Worm (Caenorhabditis elegans) whole organism, young adult: ENCODE data around the gene M7.12.
A peak's percentile ranks its signal among the peaks of the same experiment; 100 is the strongest.

Experiments used
- B0035.1 ChIP-seq: sonication (generic microtip); optimal IDR thresholded peaks from 2 replicates; lab custom pipeline; 2016; ENCODE audit warnings: missing genetic modification characterization, mild to moderate bottlenecking, missing compliant biosample characterization, missing genotype, missing genetic modification reagents
- B0261.1 ChIP-seq: sonication (generic microtip); optimal IDR thresholded peaks from 2 replicates; lab custom pipeline; 2016; ENCODE audit warnings: mild to moderate bottlenecking, missing genetic modification characterization, moderate library complexity, missing compliant biosample characterization
- B0336.3 ChIP-seq: fragments of 200-800 bp; sonication (Bioruptor generic); IDR thresholded peaks from 2 replicates; pipeline ENCODE4 v1.3.6; 2022; ENCODE audit warnings: missing genetic modification characterization, missing compliant biosample characterization
- F39B2.1 ChIP-seq: fragments of 200-800 bp; sonication (Bioruptor generic); IDR thresholded peaks from 2 replicates; pipeline ENCODE4 v1.3.6; 2022; ENCODE audit warnings: missing genetic modification reagents, missing genetic modification characterization, missing compliant biosample characterization
- K12H6.12 ChIP-seq: fragments of 200-800 bp; sonication (Bioruptor generic); optimal IDR thresholded peaks from 2 replicates; lab custom pipeline; 2018; ENCODE audit warnings: mild to moderate bottlenecking, missing genetic modification characterization, missing compliant biosample characterization
- Y53G8AR.9 ChIP-seq: fragments of 200-800 bp; sonication (Bioruptor generic); conservative IDR thresholded peaks from 2 replicates; pipeline ENCODE4 v1.3.6; 2022; ENCODE audit warnings: missing genetic modification reagents, missing genetic modification characterization, missing compliant biosample characterization
- Y67H2A.10 ChIP-seq: fragments of 200-800 bp; sonication (Bioruptor generic); conservative IDR thresholded peaks from 2 replicates; pipeline ENCODE4 v1.3.6; 2022; ENCODE audit warnings: missing genetic modification reagents, missing genetic modification characterization, missing compliant biosample characterization
- Y95B8A.8 ChIP-seq: fragments of 200-800 bp; sonication (Bioruptor generic); IDR thresholded peaks from 2 replicates; pipeline ENCODE4 v1.3.6; 2022; ENCODE audit warnings: missing genetic modification reagents, missing genetic modification characterization, missing compliant biosample characterization
- ZK185.1 ChIP-seq: sonication (generic microtip); optimal IDR thresholded peaks from 2 replicates; lab custom pipeline; 2016; ENCODE audit warnings: mild to moderate bottlenecking, missing genetic modification characterization, missing compliant biosample characterization; ENCODE audit not compliant: poor library complexity, severe bottlenecking
- akir-1 ChIP-seq: fragments of 200-800 bp; sonication (Bioruptor generic); optimal IDR thresholded peaks from 2 replicates; lab custom pipeline; 2018; ENCODE audit warnings: mild to moderate bottlenecking, missing genetic modification characterization, moderate library complexity, missing compliant biosample characterization
- aptf-2 ChIP-seq: fragments of 200-800 bp; sonication (Bioruptor generic); conservative IDR thresholded peaks from 2 replicates; pipeline ENCODE4 v1.3.6; 2022; ENCODE audit warnings: missing genetic modification reagents, missing genetic modification characterization, missing compliant biosample characterization
- attf-6 ChIP-seq: fragments of 200-800 bp; sonication (Bioruptor generic); IDR thresholded peaks from 2 replicates; pipeline ENCODE4 v1.3.6; 2022; ENCODE audit warnings: missing genetic modification reagents, missing genetic modification characterization, missing compliant biosample characterization
- bed-1 ChIP-seq: fragments of 200-800 bp; sonication (Bioruptor generic); IDR thresholded peaks from 2 replicates; pipeline ENCODE4 v1.3.6; 2022; ENCODE audit warnings: missing genetic modification reagents, missing genetic modification characterization, missing compliant biosample characterization
- bed-2 ChIP-seq: fragments of 200-800 bp; sonication (Bioruptor generic); IDR thresholded peaks from 2 replicates; pipeline ENCODE4 v1.3.6; 2022; ENCODE audit warnings: missing genetic modification reagents, missing genetic modification characterization, missing compliant biosample characterization
- ccch-3 ChIP-seq: fragments of 200-800 bp; sonication (Bioruptor generic); optimal IDR thresholded peaks from 2 replicates; lab custom pipeline; 2018; ENCODE audit warnings: mild to moderate bottlenecking, missing genetic modification characterization, missing compliant biosample characterization
- cebp-1 ChIP-seq, 2 experiments: fragments of 200-800 bp in 1 of 2; sonication (Bioruptor generic) in 1 of 2; sonication (generic microtip) in 1 of 2; IDR thresholded peaks in 1 of 2; optimal IDR thresholded peaks in 1 of 2; 2 replicates each; pipeline versions ENCODE4 v1.3.6 to Lab custom; 2017 to 2022; ENCODE audit warnings: missing compliant biosample characterization in 2 of 2, missing genetic modification characterization in 2 of 2, mild to moderate bottlenecking in 1 of 2, missing genetic modification reagents in 1 of 2, moderate library complexity in 1 of 2
- cebp-2 ChIP-seq: fragments of 200-800 bp; sonication (Bioruptor generic); IDR thresholded peaks from 2 replicates; pipeline ENCODE4 v1.3.6; 2022; ENCODE audit warnings: missing genetic modification characterization, missing compliant biosample characterization
- ceh-91 ChIP-seq: fragments of 200-800 bp; sonication (Bioruptor generic); IDR thresholded peaks from 2 replicates; pipeline ENCODE4 v1.3.6; 2022; ENCODE audit warnings: missing genetic modification reagents, missing genetic modification characterization, missing compliant biosample characterization
- dpff-1 ChIP-seq: sonication (generic microtip); optimal IDR thresholded peaks from 2 replicates; lab custom pipeline; 2017; ENCODE audit warnings: mild to moderate bottlenecking, missing genetic modification characterization, missing compliant biosample characterization
- ets-4 ChIP-seq: fragments of 200-800 bp; sonication (Bioruptor generic); optimal IDR thresholded peaks from 2 replicates; lab custom pipeline; 2018; ENCODE audit warnings: mild to moderate bottlenecking, missing genetic modification characterization, missing compliant biosample characterization
- fkh-3 ChIP-seq: sonication (generic microtip); optimal IDR thresholded peaks from 2 replicates; lab custom pipeline; 2016; ENCODE audit warnings: mild to moderate bottlenecking, missing genetic modification characterization, missing compliant biosample characterization
- gei-17 ChIP-seq: fragments of 200-800 bp; sonication (Bioruptor generic); optimal IDR thresholded peaks from 2 replicates; lab custom pipeline; 2018; ENCODE audit warnings: mild to moderate bottlenecking, missing genetic modification characterization, missing compliant biosample characterization
- hmg-1.2 ChIP-seq: fragments of 200-800 bp; sonication (Bioruptor generic); IDR thresholded peaks from 2 replicates; pipeline ENCODE4 v1.3.6; 2022; ENCODE audit warnings: missing genetic modification reagents, missing genetic modification characterization, missing compliant biosample characterization
- lin-35 ChIP-seq, 3 experiments: fragments of 150-350 bp in 2 of 3; sonication (generic microtip) in 1 of 3; optimal IDR thresholded peaks; 2 replicates each; lab custom pipeline; 2014 to 2018; ENCODE audit warnings: missing biosample characterization in 3 of 3, missing genetic modification characterization in 3 of 3, missing genetic modification reagents in 3 of 3
- lin-54 ChIP-seq: fragments of 200-800 bp; sonication (Bioruptor generic); optimal IDR thresholded peaks from 2 replicates; lab custom pipeline; 2018; ENCODE audit warnings: mild to moderate bottlenecking, missing genetic modification characterization, missing compliant biosample characterization
- madf-3 ChIP-seq: fragments of 200-800 bp; sonication (Bioruptor generic); IDR thresholded peaks from 2 replicates; pipeline ENCODE4 v1.3.6; 2022; ENCODE audit warnings: missing genetic modification reagents, missing genetic modification characterization, missing compliant biosample characterization
- nfya-1 ChIP-seq: sonication (generic microtip); optimal IDR thresholded peaks from 2 replicates; lab custom pipeline; 2017; ENCODE audit warnings: antibody characterized with exemption, missing compliant biosample characterization, missing genetic modification characterization, borderline replicate concordance; ENCODE audit not compliant: insufficient read depth
- nfya-2 ChIP-seq: fragments of 200-800 bp; sonication (Bioruptor generic); IDR thresholded peaks from 2 replicates; pipeline ENCODE4 v1.3.6; 2022; ENCODE audit warnings: missing genetic modification reagents, missing genetic modification characterization, missing compliant biosample characterization
- nhr-120 ChIP-seq: fragments of 200-800 bp; sonication (Bioruptor generic); IDR thresholded peaks from 2 replicates; pipeline ENCODE4 v1.3.6; 2022; ENCODE audit warnings: missing genetic modification characterization, missing compliant biosample characterization
- pbrm-1 ChIP-seq: fragments of 200-800 bp; sonication (Bioruptor generic); IDR thresholded peaks from 2 replicates; pipeline ENCODE4 v1.3.6; 2022; ENCODE audit warnings: missing genetic modification reagents, missing genetic modification characterization, missing compliant biosample characterization
- rcor-1 ChIP-seq: fragments of 200-800 bp; sonication (Bioruptor generic); IDR thresholded peaks from 2 replicates; pipeline ENCODE4 v1.3.6; 2022; ENCODE audit warnings: missing genetic modification reagents, missing genetic modification characterization, missing compliant biosample characterization
- tbp1 ChIP-seq: fragments of 200-800 bp; sonication (Bioruptor generic); optimal IDR thresholded peaks from 2 replicates; lab custom pipeline; 2018; ENCODE audit warnings: mild to moderate bottlenecking, missing genetic modification characterization, missing compliant biosample characterization
- tbx-9 ChIP-seq: sonication (generic microtip); optimal IDR thresholded peaks from 2 replicates; lab custom pipeline; 2016; ENCODE audit warnings: borderline replicate concordance, missing genetic modification characterization, inconsistent platforms, missing compliant biosample characterization
- xnd-1 ChIP-seq: sonication (generic microtip); optimal IDR thresholded peaks from 2 replicates; lab custom pipeline; 2016; ENCODE audit warnings: missing genotype, missing genetic modification reagents, missing genetic modification characterization, missing compliant biosample characterization
- zim-3 ChIP-seq: sonication (generic microtip); optimal IDR thresholded peaks from 2 replicates; lab custom pipeline; 2017; ENCODE audit warnings: mild to moderate bottlenecking, missing genetic modification characterization, moderate library complexity, missing compliant biosample characterization
- ztf-22 ChIP-seq: fragments of 200-800 bp; sonication (Bioruptor generic); optimal IDR thresholded peaks from 2 replicates; lab custom pipeline; 2018; ENCODE audit warnings: mild to moderate bottlenecking, missing genetic modification characterization, moderate library complexity, missing compliant biosample characterization

Gene M7.12

DNA sequence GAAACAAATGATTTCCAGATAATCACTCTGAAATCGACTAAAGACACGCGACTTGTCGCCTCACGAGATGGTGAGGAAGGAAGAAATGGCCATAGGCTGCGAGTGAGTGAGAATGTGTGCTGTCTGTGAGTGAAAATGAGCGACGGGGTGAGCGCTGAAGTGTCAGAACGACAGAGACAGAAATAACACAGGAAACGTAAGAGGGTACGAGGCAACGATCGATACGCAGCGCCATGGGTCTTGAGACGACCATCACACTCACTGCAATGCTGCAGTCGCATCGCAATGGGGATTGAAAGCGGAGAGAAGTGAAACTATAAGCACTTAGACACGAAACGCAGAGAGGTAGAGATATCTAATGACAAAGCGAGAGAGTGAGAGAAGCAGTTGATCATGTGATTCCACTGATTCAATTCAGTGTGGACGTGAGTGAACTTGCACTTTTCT lies 15.0 kb downstream of the M7.12 start (continued):
- peak in 1 of 3 experiments; percentile 87 for TF ChIP-seq lin-35 (GFP tag; optimal IDR thresholded peaks at IDR 0.05; lab: Kevin White, UChicago)
- no peak for TF ChIP-seq aptf-2
- TF ChIP-seq akir-1, result peak; percentile 51
- no peak for TF ChIP-seq nfya-2 (GFP tag; lab: Robert Waterston, UW)
- peak; percentile 54; the same call in 1 of the 2 replicates for TF ChIP-seq Y67H2A.10 (GFP tag; lab: Robert Waterston, UW)
- TF ChIP-seq F39B2.1 (GFP tag; lab: Robert Waterston, UW), result 0 out of 2 replicates have a peak, but pooled peaks have one; percentile 12
- TF ChIP-seq ZK185.1 (tag; lab: Kevin White, UChicago), result peak; percentile 91
- TF ChIP-seq fkh-3 (tag; lab: Kevin White, UChicago), result no peak
- no peak for TF ChIP-seq ceh-91 (GFP tag; lab: Robert Waterston, UW)
- TF ChIP-seq madf-3, result 0 out of 2 replicates have a peak, but pooled peaks have one; percentile 69
- TF ChIP-seq lin-54, result peak; percentile 57
- TF ChIP-seq dpff-1 (tag; lab: Kevin White, UChicago), result no peak
- peak; percentile 89 for TF ChIP-seq B0336.3
- peak; percentile 44 for TF ChIP-seq zim-3 (tag; lab: Kevin White, UChicago)
- TF ChIP-seq B0261.1 (tag; lab: Kevin White, UChicago), result peak; percentile 8
- peak; percentile 90 for TF ChIP-seq K12H6.12 (tag; lab: Kevin White, UChicago)
- no peak for TF ChIP-seq nhr-120 (GFP tag; lab: Robert Waterston, UW)
- peak; percentile 46 for TF ChIP-seq B0035.1
- TF ChIP-seq ztf-22 (GFP tag; lab: Kevin White, UChicago), result peak; percentile 81
- TF ChIP-seq rcor-1 (GFP tag; lab: Robert Waterston, UW), result peak; percentile 63
- no peak for TF ChIP-seq Y53G8AR.9 (GFP tag; lab: Robert Waterston, UW)
- no peak for TF ChIP-seq xnd-1 (tag; lab: Kevin White, UChicago)
- TF ChIP-seq attf-6 (GFP tag; lab: Robert Waterston, UW), result peak; percentile 13; the same call in 1 of the 2 replicates
- peak; percentile 2 for TF ChIP-seq gei-17 (GFP tag; lab: Kevin White, UChicago)
- TF ChIP-seq bed-2 (GFP tag; lab: Robert Waterston, UW), result peak; percentile 30; the same call in 1 of the 2 replicates
- peak; percentile 65 for TF ChIP-seq tbp1 (GFP tag; lab: Kevin White, UChicago)
- no peak for TF ChIP-seq nfya-1 (tag; lab: Kevin White, UChicago)
- TF ChIP-seq ccch-3 (GFP tag; lab: Kevin White, UChicago), result no peak
- TF ChIP-seq ets-4 (GFP tag; lab: Kevin White, UChicago), result peak; percentile 73
- peak; percentile 82; the same call in 1 of the 2 replicates for TF ChIP-seq pbrm-1 (GFP tag; lab: Robert Waterston, UW)
- TF ChIP-seq Y95B8A.8, result peak; percentile 54; the same call in 1 of the 2 replicates
- TF ChIP-seq hmg-1.2 (GFP tag; lab: Robert Waterston, UW), result peak; percentile 94
- no peak for TF ChIP-seq tbx-9 (tag; lab: Kevin White, UChicago)
- TF ChIP-seq cebp-1 (GFP tag; IDR thresholded peaks at IDR 0.05; lab: Robert Waterston, UW), result 0 out of 2 replicates have a peak, but pooled peaks have one; percentile 56
- TF ChIP-seq cebp-1 (tag; optimal IDR thresholded peaks at IDR 0.05; lab: Kevin White, UChicago), result peak; percentile 92
- TF ChIP-seq bed-1 (GFP tag; lab: Robert Waterston, UW), result no peak

DNA sequence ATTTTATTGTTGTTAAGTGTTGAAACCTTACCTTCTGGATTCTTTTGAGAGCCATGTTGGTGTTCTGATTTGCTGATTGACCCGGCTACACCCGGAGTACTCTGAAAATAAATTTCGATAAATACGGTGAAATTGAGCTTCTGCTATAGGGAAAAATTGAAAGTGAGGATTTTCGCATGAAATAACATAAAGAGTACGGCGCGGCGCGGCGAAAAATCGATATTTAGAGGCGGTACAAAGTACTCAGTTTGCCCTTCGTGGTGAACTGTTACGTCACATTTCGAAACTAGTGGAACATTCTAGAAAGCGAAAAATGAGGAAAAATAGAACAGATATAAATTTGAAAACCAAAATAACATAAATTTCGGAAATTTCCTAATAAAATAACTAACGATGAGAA lies 15.6 kb downstream of the M7.12 start, which contains the start of gene let-70:
let-70 (minus strand) TSS at position 101 of the 400 bp plus-strand sequence.
- 0 out of 2 replicates have a peak, but pooled peaks have one; percentile 20 for TF ChIP-seq cebp-2 (GFP tag; lab: Robert Waterston, UW)
- TF ChIP-seq Y67H2A.10 (GFP tag; lab: Robert Waterston, UW), result no peak
